Fruit fly (Drosophila melanogaster): Measurements from ENCODE around the gene Gdh.

The Gdh gene

DNA sequence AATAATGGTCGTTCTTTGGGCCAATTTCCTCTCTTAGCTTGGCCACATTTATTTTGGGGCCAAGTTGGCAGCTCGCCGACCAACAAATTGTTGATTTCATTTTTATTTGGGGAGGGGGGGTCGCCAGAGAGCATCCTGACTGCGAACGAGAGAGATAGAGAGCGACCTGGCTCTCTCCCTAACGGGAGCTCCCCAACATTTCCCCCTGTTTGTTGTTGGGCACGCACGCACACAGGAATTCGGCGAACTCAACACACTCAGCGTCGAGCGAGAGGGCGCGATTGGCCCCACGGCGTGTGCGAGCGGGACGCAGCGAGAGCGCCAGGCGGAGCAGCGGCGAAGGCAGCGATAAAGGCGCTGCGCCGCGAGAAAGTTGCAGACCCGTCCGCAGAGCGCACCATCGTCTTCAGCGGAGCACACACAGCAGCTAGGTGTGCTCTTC lies 19.9 kb upstream of the Gdh start, which contains the start of gene CG31140:
CG31140 (plus strand) TSS at position 400 of the 442 bp plus-strand sequence.
- TF ChIP-seq pan (optimal IDR thresholded peaks at IDR 0.05): no peak
- TF ChIP-seq Mio (GFP tag; optimal IDR thresholded peaks at IDR 0.05): no peak
- TF ChIP-seq tai (GFP tag; optimal IDR thresholded peaks at IDR 0.05): no peak
- TF ChIP-seq CrebA (GFP tag; optimal IDR thresholded peaks at IDR 0.05; ENCODE audit: borderline replicate concordance): no peak
- no peak for TF ChIP-seq Myc (optimal IDR thresholded peaks at IDR 0.05)
- no peak for TF ChIP-seq sv (GFP tag; optimal IDR thresholded peaks at IDR 0.05)
- TF ChIP-seq Rel (GFP tag; optimal IDR thresholded peaks at IDR 0.05): no peak
- TF ChIP-seq Rel (tag; optimal IDR thresholded peaks at IDR 0.05): peak; percentile 22
- no peak for TF ChIP-seq h (GFP tag; optimal IDR thresholded peaks at IDR 0.05)
- TF ChIP-seq dsf (GFP tag; optimal IDR thresholded peaks at IDR 0.05; ENCODE audit: borderline replicate concordance): no peak
- TF ChIP-seq lola (GFP tag; optimal IDR thresholded peaks at IDR 0.05): no peak
- no peak for TF ChIP-seq CG32264 (GFP tag; optimal IDR thresholded peaks at IDR 0.05)
- no peak for TF ChIP-seq dmrt93B (GFP tag; optimal IDR thresholded peaks at IDR 0.05)
- no peak for TF ChIP-seq Jra (GFP tag; optimal IDR thresholded peaks at IDR 0.05)
- no peak for TF ChIP-seq CG9705 (GFP tag; optimal IDR thresholded peaks at IDR 0.05)
- TF ChIP-seq Hr83 (GFP tag; optimal IDR thresholded peaks at IDR 0.05; ENCODE audit: poor library complexity, severe bottlenecking): no peak
- no peak for TF ChIP-seq Hnf4 (GFP tag; optimal IDR thresholded peaks at IDR 0.05)
- peak; percentile 43 for TF ChIP-seq Dif (GFP tag; optimal IDR thresholded peaks at IDR 0.05; ENCODE audit: partially characterized antibody)
- TF ChIP-seq ey (GFP tag; optimal IDR thresholded peaks at IDR 0.05): no peak
- TF ChIP-seq Hr78 (GFP tag; optimal IDR thresholded peaks at IDR 0.05): no peak
- TF ChIP-seq Abd-B (GFP tag; optimal IDR thresholded peaks at IDR 0.05): no peak
- TF ChIP-seq GATAd (GFP tag; optimal IDR thresholded peaks at IDR 0.05): no peak
- peak in 1 of 2 experiments; percentile 6 for TF ChIP-seq dl (GFP tag; optimal IDR thresholded peaks at IDR 0.05; ENCODE audit: insufficient read depth in 1 of 2, partially characterized antibody in 2 of 2)
- TF ChIP-seq usp (GFP tag; optimal IDR thresholded peaks at IDR 0.05): no peak
- TF ChIP-seq brk (GFP tag; optimal IDR thresholded peaks at IDR 0.05): no peak
- no peak for TF ChIP-seq Dfd (GFP tag; optimal IDR thresholded peaks at IDR 0.05)
- TF ChIP-seq psq (GFP tag; optimal IDR thresholded peaks at IDR 0.05): no peak
- TF ChIP-seq woc (GFP tag; optimal IDR thresholded peaks at IDR 0.05): no peak
- no peak for TF ChIP-seq fru (GFP tag; optimal IDR thresholded peaks at IDR 0.05)
- TF ChIP-seq Sp1 (GFP tag; optimal IDR thresholded peaks at IDR 0.05): peak; percentile 26
- peak; percentile 6 for TF ChIP-seq rgr (GFP tag; optimal IDR thresholded peaks at IDR 0.05)
- no peak for TF ChIP-seq OdsH (GFP tag; optimal IDR thresholded peaks at IDR 0.05)
- TF ChIP-seq foxo (GFP tag; optimal IDR thresholded peaks at IDR 0.05): no peak
- TF ChIP-seq sage (GFP tag; optimal IDR thresholded peaks at IDR 0.05): no peak
- no peak for TF ChIP-seq N (GFP tag; optimal IDR thresholded peaks at IDR 0.05)
- TF ChIP-seq br (GFP tag; optimal IDR thresholded peaks at IDR 0.05): no peak
- peak; percentile 10 for TF ChIP-seq Vsx2 (GFP tag; optimal IDR thresholded peaks at IDR 0.05; ENCODE audit: partially characterized antibody)
- TF ChIP-seq HLH106 (tag; optimal IDR thresholded peaks at IDR 0.05): no peak
- no peak for TF ChIP-seq jim (GFP tag; optimal IDR thresholded peaks at IDR 0.05)

DNA sequence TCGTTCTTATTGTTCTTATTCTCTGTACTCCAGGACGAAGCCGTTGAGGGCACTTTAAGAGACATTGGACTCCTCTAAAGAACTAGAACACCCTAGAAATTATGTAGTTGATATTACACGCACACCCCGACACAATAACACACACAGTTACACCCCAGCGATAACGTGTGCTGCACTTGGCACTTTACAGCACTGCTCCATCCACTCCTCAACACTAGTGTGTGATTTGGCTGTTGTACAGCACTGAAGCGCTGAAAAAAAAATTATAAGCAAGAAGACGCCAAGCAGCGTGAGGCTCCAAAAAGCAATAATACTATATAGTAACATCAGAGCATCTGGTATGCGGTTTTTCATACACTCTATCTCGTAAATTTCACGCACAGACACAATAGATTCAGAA lies 18.0 kb upstream of the Gdh start:
- TF ChIP-seq pan (optimal IDR thresholded peaks at IDR 0.05) (no peak), CG32264 (GFP tag; optimal IDR thresholded peaks at IDR 0.05) (no peak), N (GFP tag; optimal IDR thresholded peaks at IDR 0.05) (no peak), dmrt93B (GFP tag; optimal IDR thresholded peaks at IDR 0.05) (no peak), Hr83 (GFP tag; optimal IDR thresholded peaks at IDR 0.05; ENCODE audit: poor library complexity, severe bottlenecking) (no peak), HLH106 (tag; optimal IDR thresholded peaks at IDR 0.05) (no peak), GATAd (GFP tag; optimal IDR thresholded peaks at IDR 0.05) (no peak), sage (GFP tag; optimal IDR thresholded peaks at IDR 0.05) (no peak), Sp1 (GFP tag; optimal IDR thresholded peaks at IDR 0.05) (no peak), ey (GFP tag; optimal IDR thresholded peaks at IDR 0.05) (no peak), Hr78 (GFP tag; optimal IDR thresholded peaks at IDR 0.05) (no peak), Dfd (GFP tag; optimal IDR thresholded peaks at IDR 0.05) (no peak), woc (GFP tag; optimal IDR thresholded peaks at IDR 0.05) (no peak), foxo (GFP tag; optimal IDR thresholded peaks at IDR 0.05) (no peak), h (GFP tag; optimal IDR thresholded peaks at IDR 0.05) (no peak), psq (GFP tag; optimal IDR thresholded peaks at IDR 0.05) (no peak), jim (GFP tag; optimal IDR thresholded peaks at IDR 0.05) (no peak), Dif (GFP tag; optimal IDR thresholded peaks at IDR 0.05; ENCODE audit: partially characterized antibody) (no peak), br (GFP tag; optimal IDR thresholded peaks at IDR 0.05) (no peak), CrebA (GFP tag; optimal IDR thresholded peaks at IDR 0.05; ENCODE audit: borderline replicate concordance) (no peak)

Data from whole organism, wandering third instar larva.